Fruit fly (Drosophila melanogaster): Measurements from ENCODE around the gene Nup133.

The Nup133 gene

DNA sequence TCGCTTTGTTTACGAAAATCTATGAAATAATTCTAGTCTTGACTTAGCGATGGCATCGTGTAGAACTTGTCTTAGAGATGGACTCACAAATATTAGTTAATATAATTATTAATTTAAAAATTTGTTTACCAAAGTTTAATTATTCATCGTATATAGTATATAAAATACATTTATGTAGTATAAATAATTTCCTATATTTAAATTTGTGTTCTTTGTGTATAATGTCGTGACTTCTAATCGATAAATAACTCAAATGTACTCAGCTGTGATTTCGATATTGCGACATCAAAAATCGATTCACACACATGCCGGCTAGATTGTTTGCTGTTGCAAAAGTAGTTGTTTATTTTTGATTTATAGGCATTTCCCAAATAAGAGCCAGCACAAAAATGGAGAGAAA is at the start of gene Nup133, which contains the start of gene wfs1:
Nup133 (plus strand) TSS at position 297 of the 400 bp plus-strand sequence.
wfs1 (minus strand) TSS at position 70 of the 400 bp plus-strand sequence.
- no peak for TF ChIP-seq Dll (optimal IDR thresholded peaks at IDR 0.05)

DNA sequence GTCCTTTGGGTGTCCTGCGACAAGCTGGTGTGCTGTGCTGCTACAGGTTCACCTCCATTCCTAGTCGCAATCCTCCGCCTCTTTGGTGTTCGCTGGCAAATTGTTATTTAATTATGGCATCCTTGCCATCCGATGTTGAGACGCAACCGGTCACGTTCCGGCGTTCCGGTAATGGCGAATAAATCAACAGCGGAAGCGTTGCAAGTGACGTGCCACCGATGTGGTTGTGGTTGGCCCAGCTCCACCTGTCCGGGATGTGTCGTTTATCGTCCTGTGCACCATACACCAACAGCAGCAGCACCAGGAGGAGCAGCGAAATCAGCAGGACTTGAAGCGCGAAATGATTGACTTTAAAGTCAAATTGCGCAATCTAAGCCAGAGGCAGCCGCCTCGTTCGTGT is 40.5 kb upstream of the Nup133 start:
- TF ChIP-seq pan (optimal IDR thresholded peaks at IDR 0.05) (no peak), usp (GFP tag; optimal IDR thresholded peaks at IDR 0.05) (no peak), Dll (optimal IDR thresholded peaks at IDR 0.05) (no peak)

DNA sequence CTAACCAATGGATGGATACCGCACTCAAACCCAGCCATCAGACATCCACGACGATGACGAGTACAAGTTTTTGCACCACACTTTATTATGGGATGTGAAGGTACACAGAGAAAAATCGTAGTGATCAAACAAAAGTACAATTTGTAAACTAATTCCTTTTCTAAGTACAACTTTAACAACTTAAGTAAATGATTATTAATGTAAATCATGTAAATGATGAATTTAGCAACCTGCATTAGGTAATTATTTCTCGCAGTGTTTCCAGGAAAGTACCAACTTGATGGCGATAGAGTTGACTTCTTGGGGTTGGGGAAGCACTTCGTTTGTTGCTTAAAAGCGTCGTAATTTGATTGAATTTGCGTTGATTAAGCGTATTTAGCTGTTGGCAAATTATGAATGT is 27.3 kb upstream of the Nup133 start:
- TF ChIP-seq psq (optimal IDR thresholded peaks at IDR 0.05) (no peak), EcR (GFP tag; optimal IDR thresholded peaks at IDR 0.05) (no peak), pan (optimal IDR thresholded peaks at IDR 0.05) (no peak), CG8478 (optimal IDR thresholded peaks at IDR 0.05) (no peak), usp (GFP tag; optimal IDR thresholded peaks at IDR 0.05) (no peak), Dll (optimal IDR thresholded peaks at IDR 0.05) (no peak)

DNA sequence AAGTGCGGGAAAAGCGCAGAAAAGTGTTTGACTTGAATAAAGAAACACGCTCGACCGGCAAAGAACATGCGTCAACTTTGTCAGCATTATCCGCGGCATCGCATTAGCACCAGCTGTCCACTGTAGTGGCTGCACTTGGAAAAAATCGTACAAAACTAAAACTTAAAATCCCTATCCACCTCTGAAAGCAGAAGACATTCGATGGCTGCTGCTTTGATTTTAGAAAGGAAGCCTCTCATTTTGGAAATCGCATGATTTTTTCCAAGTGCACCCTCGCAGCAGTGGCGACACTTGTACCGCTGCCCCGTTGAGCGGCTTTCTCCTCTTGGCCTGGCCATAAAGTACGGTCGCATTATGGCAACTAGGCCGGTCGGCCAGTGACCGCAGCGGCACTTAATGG is 26.1 kb upstream of the Nup133 start:
- TF ChIP-seq CG8478 (optimal IDR thresholded peaks at IDR 0.05): no peak
- TF ChIP-seq EcR (GFP tag; optimal IDR thresholded peaks at IDR 0.05): no peak
- TF ChIP-seq psq (optimal IDR thresholded peaks at IDR 0.05): no peak
- no peak for TF ChIP-seq Dll (optimal IDR thresholded peaks at IDR 0.05)
- no peak for TF ChIP-seq pan (optimal IDR thresholded peaks at IDR 0.05)
- no peak for TF ChIP-seq usp (GFP tag; optimal IDR thresholded peaks at IDR 0.05)

DNA sequence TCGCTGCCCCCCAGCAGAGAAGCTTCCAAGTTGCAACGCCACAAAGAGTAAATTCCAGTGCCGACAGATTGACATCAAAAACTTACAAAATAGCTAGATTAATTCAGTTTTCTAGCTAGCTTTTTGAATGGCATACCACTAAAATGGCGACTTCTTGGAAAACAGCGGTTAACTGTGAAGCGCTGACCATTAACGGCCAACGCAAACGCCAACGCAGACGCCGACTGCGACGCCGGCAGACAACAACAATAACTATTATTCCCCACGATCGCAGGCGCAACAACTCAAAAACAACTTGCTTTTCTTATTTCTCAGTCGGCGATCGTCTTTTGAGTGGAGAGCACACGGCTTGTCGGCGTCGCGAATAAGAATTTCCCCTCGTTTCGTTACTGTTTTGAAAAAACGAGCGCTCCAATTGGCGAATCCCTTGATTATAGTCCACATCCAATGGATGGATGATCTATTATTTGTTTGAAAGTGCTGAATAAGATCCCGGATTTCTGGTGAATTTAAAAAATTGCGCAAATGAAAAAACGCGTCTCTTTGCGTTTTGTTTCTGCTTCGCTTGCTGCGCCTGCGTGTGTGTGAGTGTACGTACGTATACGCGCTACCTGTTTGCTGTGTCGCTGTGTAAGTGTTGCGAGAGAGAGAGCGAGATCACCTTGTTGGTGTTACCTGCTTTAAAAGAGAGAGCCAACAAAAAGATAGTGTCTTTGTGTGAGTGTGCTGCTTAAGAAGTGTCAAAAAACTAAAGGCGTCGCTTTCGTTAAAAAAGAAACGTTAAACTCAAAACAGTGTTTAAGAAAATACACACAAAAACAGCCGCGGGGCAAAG is 23.7 kb upstream of the Nup133 start:
- TF ChIP-seq pan (optimal IDR thresholded peaks at IDR 0.05) (no peak), usp (GFP tag; optimal IDR thresholded peaks at IDR 0.05) (no peak), Dll (optimal IDR thresholded peaks at IDR 0.05) (no peak), EcR (GFP tag; optimal IDR thresholded peaks at IDR 0.05) (no peak), CG8478 (optimal IDR thresholded peaks at IDR 0.05) (no peak), psq (optimal IDR thresholded peaks at IDR 0.05) (no peak)

DNA sequence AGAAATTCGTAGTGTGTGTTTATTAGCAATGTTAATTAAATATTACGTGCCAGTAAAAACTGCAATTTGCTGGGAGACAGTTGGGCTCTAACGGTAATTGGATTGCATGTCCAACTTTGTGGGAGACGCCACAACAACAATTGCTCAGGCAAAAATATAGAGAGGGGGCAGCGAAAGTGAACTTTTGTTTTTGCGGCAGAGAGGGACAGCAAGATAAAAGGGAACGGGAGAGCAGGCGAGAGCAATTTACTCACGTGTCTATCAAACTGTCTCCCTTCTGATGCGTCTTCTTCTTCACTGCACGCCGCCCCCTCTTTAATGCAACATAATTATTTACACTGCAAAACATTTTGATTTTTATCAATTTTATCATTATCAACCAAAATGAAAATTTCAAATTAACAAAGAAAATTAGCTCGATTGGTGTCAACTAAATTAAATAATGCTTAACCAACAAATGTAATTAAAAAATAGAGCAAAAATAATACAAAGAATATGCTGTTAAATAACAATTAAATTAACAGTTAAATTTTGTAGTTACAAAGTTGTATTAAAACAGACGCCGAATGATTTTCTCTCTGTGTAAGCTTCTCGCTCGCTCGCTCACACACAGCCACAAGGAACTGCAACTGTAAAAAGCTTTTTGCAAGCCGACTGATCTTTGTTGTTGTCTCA is 23.0 kb upstream of the Nup133 start:
- TF ChIP-seq CG8478 (optimal IDR thresholded peaks at IDR 0.05) (no peak), usp (GFP tag; optimal IDR thresholded peaks at IDR 0.05) (no peak), psq (optimal IDR thresholded peaks at IDR 0.05) (no peak), EcR (GFP tag; optimal IDR thresholded peaks at IDR 0.05) (no peak), pan (optimal IDR thresholded peaks at IDR 0.05) (no peak), Dll (optimal IDR thresholded peaks at IDR 0.05) (no peak)

DNA sequence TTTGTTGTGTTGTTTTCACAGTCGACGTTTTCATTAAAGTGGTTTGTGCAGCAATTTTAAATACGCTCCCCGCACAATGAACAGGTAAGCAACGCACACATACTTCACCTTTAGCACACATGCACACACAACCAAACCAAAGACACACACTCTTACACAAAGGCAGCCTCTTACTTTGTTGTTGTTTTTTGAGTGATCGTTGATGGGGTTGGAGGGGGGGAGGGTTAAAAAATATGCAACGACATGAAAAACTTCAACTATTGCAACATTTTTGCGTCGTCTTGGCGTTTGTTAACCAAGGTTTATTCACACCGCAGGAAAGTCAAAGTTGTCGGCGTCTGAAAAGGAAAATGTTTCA is 22.5 kb upstream of the Nup133 start:
- no peak for TF ChIP-seq CG8478 (optimal IDR thresholded peaks at IDR 0.05)
- TF ChIP-seq Dll (optimal IDR thresholded peaks at IDR 0.05): no peak
- no peak for TF ChIP-seq psq (optimal IDR thresholded peaks at IDR 0.05)

DNA sequence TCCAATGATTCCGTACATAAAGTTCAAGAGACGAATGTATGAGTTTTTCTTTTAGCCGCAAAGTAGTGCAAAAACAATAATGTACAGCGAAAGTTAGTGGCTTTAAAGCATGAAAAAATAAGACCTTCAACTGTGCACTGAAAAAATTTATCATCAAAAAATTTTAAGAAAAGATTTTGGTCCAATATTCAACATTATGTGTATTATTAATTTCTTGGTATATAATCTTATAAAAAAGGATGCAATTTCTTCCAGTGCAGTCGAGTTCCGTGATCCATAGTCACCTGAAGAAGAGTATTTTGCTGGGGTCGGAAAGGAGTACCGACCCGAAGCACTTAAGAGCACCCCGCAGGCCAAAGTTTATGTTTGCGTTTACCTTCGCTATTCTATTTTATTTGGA is 21.8 kb upstream of the Nup133 start:
- TF ChIP-seq pan (optimal IDR thresholded peaks at IDR 0.05) (no peak), usp (GFP tag; optimal IDR thresholded peaks at IDR 0.05) (no peak), Dll (optimal IDR thresholded peaks at IDR 0.05) (no peak), CG8478 (optimal IDR thresholded peaks at IDR 0.05) (no peak), psq (optimal IDR thresholded peaks at IDR 0.05) (no peak), EcR (GFP tag; optimal IDR thresholded peaks at IDR 0.05) (no peak)

DNA sequence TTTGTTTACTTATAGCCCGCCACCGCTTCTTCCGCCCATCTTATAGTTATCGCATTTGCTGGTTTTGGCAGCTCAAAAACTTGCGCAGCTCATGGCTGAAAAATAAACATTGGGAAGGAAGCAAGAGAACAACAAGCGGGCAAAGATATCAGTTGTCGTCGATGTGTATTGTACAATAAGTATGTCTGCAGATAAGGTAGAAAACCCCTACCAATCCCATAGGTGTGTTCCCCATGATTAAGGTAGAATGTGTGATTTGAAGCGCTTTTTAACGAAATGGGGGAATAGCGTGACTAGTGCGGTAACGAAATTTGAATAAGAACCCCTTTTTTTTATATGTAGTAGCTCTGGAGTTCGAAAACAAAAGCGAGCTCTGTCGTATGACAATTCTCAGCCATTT is 21.3 kb upstream of the Nup133 start:
- no peak for TF ChIP-seq CG8478 (optimal IDR thresholded peaks at IDR 0.05)
- TF ChIP-seq usp (GFP tag; optimal IDR thresholded peaks at IDR 0.05): no peak
- no peak for TF ChIP-seq EcR (GFP tag; optimal IDR thresholded peaks at IDR 0.05)
- TF ChIP-seq psq (optimal IDR thresholded peaks at IDR 0.05): no peak
- no peak for TF ChIP-seq pan (optimal IDR thresholded peaks at IDR 0.05)
- no peak for TF ChIP-seq Dll (optimal IDR thresholded peaks at IDR 0.05)

DNA sequence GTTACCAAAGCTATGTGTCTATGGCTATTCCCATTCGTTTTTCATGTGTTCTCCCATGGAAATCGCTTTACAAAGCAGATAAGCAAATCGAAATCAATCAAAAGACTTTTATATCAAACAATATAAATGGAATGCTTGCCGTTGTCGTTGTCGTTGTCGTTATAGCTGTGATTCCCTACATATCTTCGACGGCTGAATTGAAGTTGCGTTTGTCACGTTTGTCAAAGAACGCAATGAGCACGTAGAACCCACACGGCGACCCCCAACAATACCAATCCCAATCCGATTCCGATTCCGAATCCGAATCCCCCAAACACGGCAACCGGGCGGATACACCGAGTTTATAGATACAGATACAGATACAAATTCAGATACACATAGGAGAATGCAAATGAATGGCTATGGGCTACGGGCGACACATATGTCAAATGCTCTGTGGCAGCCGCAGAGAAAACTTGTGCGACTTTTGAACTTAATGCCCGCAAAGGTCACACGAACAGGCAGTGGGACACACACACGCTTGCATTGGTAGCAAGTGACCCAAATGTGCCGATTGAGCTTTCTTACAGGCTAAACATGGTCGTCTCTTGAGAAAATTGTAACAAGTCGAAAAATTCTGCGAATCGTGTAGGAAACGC is 20.5 kb upstream of the Nup133 start:
- TF ChIP-seq Dll (optimal IDR thresholded peaks at IDR 0.05): no peak
- TF ChIP-seq EcR (GFP tag; optimal IDR thresholded peaks at IDR 0.05): no peak
- no peak for TF ChIP-seq CG8478 (optimal IDR thresholded peaks at IDR 0.05)
- no peak for TF ChIP-seq pan (optimal IDR thresholded peaks at IDR 0.05)
- no peak for TF ChIP-seq psq (optimal IDR thresholded peaks at IDR 0.05)

DNA sequence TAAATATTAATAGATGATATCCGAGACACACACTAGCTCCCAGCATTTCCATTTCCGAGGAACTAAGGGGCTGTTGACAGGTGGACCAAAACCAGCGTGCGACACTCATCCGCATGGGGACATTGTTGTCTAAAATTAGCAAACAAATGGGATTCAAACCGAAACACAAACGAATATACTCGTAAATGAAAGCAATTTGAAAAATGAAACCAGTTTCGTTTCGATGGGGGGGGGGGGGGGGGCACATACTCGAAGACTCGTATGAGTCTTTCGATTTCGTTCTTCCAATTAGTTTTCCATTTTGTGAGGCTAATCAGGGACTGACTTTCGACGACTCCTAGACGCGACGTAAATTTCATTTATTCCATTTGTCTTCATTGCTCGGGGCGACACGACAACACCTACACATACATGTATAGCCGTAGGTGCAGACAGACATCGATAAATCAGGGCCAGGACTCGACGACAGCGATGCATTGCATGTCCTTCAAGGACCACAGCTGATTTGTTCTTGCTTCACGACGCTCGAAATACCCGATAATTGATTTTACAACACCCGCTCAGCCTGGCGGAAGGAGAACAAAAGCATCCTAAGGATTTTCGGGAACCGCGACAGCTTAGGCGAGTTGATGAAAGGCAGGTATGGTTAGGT is 17.6 kb upstream of the Nup133 start:
- TF ChIP-seq usp (GFP tag; optimal IDR thresholded peaks at IDR 0.05) (no peak), pan (optimal IDR thresholded peaks at IDR 0.05) (no peak), CG8478 (optimal IDR thresholded peaks at IDR 0.05) (no peak), Dll (optimal IDR thresholded peaks at IDR 0.05) (no peak), psq (optimal IDR thresholded peaks at IDR 0.05) (no peak), EcR (GFP tag; optimal IDR thresholded peaks at IDR 0.05) (no peak)

DNA sequence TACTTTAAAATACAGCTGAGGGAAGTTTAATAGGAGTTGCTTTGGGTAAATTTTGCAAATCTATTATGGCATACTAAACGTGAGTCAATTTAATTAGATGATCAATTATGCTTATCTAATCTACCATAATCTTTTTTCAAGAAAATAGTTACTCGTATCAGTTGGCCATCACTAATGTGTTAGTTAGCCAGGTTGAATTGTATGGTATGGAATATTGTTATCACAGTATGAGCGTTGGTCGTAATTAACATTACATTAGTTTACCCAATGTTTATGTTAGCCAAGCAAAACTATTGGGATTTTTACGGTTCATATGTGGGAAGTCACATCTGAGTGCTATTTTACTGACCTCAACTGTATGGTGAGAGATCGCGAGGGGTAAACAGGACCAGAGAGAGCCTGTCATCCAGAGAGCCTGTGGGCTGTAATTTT is 16.9 kb upstream of the Nup133 start:
- TF ChIP-seq pan (optimal IDR thresholded peaks at IDR 0.05) (no peak), psq (optimal IDR thresholded peaks at IDR 0.05) (no peak), EcR (GFP tag; optimal IDR thresholded peaks at IDR 0.05) (no peak), Dll (optimal IDR thresholded peaks at IDR 0.05) (no peak), usp (GFP tag; optimal IDR thresholded peaks at IDR 0.05) (no peak), CG8478 (optimal IDR thresholded peaks at IDR 0.05) (no peak)
